Worm (Caenorhabditis elegans) whole organism, L3 larva: ENCODE data around the gene shc-3.

ENCODE experiments used
- ZK546.5 ChIP-seq: sonication (generic microtip); optimal IDR thresholded peaks from 2 replicates; lab custom pipeline; 2017; ENCODE audit warnings: missing biosample characterization, missing genetic modification characterization
- aly-2 ChIP-seq: fragments of 150-350 bp; optimal IDR thresholded peaks from 2 replicates; lab custom pipeline; 2014; ENCODE audit warnings: missing biosample characterization, missing genetic modification characterization
- ama-1 ChIP-seq: fragments of 150-350 bp; optimal IDR thresholded peaks from 2 replicates; lab custom pipeline; 2018
- ceh-16 ChIP-seq: sonication (generic microtip); optimal IDR thresholded peaks from 2 replicates; lab custom pipeline; 2017; ENCODE audit warnings: missing biosample characterization, missing genetic modification characterization
- ceh-28 ChIP-seq: fragments of 150-350 bp; optimal IDR thresholded peaks from 2 replicates; lab custom pipeline; 2014; ENCODE audit warnings: missing biosample characterization, missing genetic modification reagents, missing genetic modification characterization
- ceh-82 ChIP-seq: fragments of 150-350 bp; optimal IDR thresholded peaks from 2 replicates; lab custom pipeline; 2014; ENCODE audit warnings: missing biosample characterization, missing genetic modification characterization
- ceh-9 ChIP-seq: sonication (generic microtip); optimal IDR thresholded peaks from 2 replicates; lab custom pipeline; 2018; ENCODE audit warnings: missing biosample characterization, missing genetic modification characterization
- daf-12 ChIP-seq: fragments of 150-350 bp; optimal IDR thresholded peaks from 2 replicates; lab custom pipeline; 2014; ENCODE audit warnings: missing biosample characterization, missing genetic modification reagents, missing genetic modification characterization
- egl-5 ChIP-seq: fragments of 150-350 bp; optimal IDR thresholded peaks from 2 replicates; lab custom pipeline; 2017; ENCODE audit warnings: missing biosample characterization, missing genetic modification reagents, missing genetic modification characterization, inconsistent platforms
- elt-1 ChIP-seq: fragments of 150-350 bp; optimal IDR thresholded peaks from 2 replicates; lab custom pipeline; 2014; ENCODE audit warnings: missing biosample characterization, missing genetic modification characterization
- elt-2 ChIP-seq: sonication (generic microtip); optimal IDR thresholded peaks from 2 replicates; lab custom pipeline; 2016; ENCODE audit warnings: missing genetic modification reagents, mild to moderate bottlenecking, missing genetic modification characterization, missing compliant biosample characterization
- fkh-10 ChIP-seq: sonication (generic microtip); optimal IDR thresholded peaks from 2 replicates; lab custom pipeline; 2017; ENCODE audit warnings: missing biosample characterization, missing genetic modification reagents, missing genetic modification characterization
- fkh-2 ChIP-seq: fragments of 150-350 bp; optimal IDR thresholded peaks from 2 replicates; lab custom pipeline; 2014; ENCODE audit warnings: missing biosample characterization, missing genetic modification reagents, missing genetic modification characterization
- fos-1 ChIP-seq: fragments of 150-350 bp; optimal IDR thresholded peaks from 2 replicates; lab custom pipeline; 2014; ENCODE audit warnings: missing biosample characterization, missing genetic modification characterization
- hmg-11 ChIP-seq: sonication (generic microtip); optimal IDR thresholded peaks from 2 replicates; lab custom pipeline; 2016; ENCODE audit warnings: missing genetic modification characterization, missing compliant biosample characterization
- jun-1 ChIP-seq: fragments of 150-350 bp; optimal IDR thresholded peaks from 2 replicates; lab custom pipeline; 2014; ENCODE audit warnings: missing biosample characterization, missing genetic modification reagents, missing genetic modification characterization
- lin-15B ChIP-seq: fragments of 150-350 bp; optimal IDR thresholded peaks from 2 replicates; lab custom pipeline; 2014; ENCODE audit warnings: missing biosample characterization, missing genetic modification characterization
- lin-39 ChIP-seq: fragments of 150-350 bp; optimal IDR thresholded peaks from 2 replicates; lab custom pipeline; 2018; ENCODE audit warnings: missing biosample characterization, missing genetic modification reagents, missing genetic modification characterization
- mdl-1 ChIP-seq: fragments of 150-350 bp; optimal IDR thresholded peaks from 2 replicates; lab custom pipeline; 2014; ENCODE audit warnings: missing biosample characterization, missing genetic modification characterization
- mml-1 ChIP-seq: fragments of 150-350 bp; sonication (generic microtip); optimal IDR thresholded peaks from 3 replicates; lab custom pipeline; 2014; ENCODE audit warnings: missing biosample characterization, missing genetic modification characterization
- nfya-1 ChIP-seq: sonication (generic microtip); optimal IDR thresholded peaks from 2 replicates; lab custom pipeline; 2017; ENCODE audit warnings: missing genetic modification characterization, mild to moderate bottlenecking, missing compliant biosample characterization, antibody characterized with exemption, moderate library complexity; ENCODE audit not compliant: insufficient read depth
- nhr-23 ChIP-seq: fragments of 150-350 bp; optimal IDR thresholded peaks from 2 replicates; lab custom pipeline; 2014; ENCODE audit warnings: missing biosample characterization, missing genetic modification reagents, missing genetic modification characterization
- nhr-237 ChIP-seq: fragments of 150-350 bp; optimal IDR thresholded peaks from 2 replicates; lab custom pipeline; 2014; ENCODE audit warnings: missing biosample characterization, missing genetic modification characterization
- nhr-25 ChIP-seq: sonication (generic microtip); optimal IDR thresholded peaks from 2 replicates; lab custom pipeline; 2017; ENCODE audit warnings: missing biosample characterization, missing genetic modification characterization
- nhr-43 ChIP-seq: sonication (generic microtip); optimal IDR thresholded peaks from 2 replicates; lab custom pipeline; 2016; ENCODE audit warnings: mild to moderate bottlenecking, missing genetic modification characterization, missing compliant biosample characterization; ENCODE audit not compliant: poor library complexity, severe bottlenecking
- nhr-77 ChIP-seq: fragments of 150-350 bp; optimal IDR thresholded peaks from 2 replicates; lab custom pipeline; 2014; ENCODE audit warnings: missing biosample characterization, missing genetic modification characterization
- pha-4 ChIP-seq: fragments of 150-350 bp; optimal IDR thresholded peaks from 2 replicates; lab custom pipeline; 2014; ENCODE audit warnings: missing biosample characterization, missing genetic modification reagents, missing genetic modification characterization
- pqm-1 ChIP-seq: fragments of 150-350 bp; optimal IDR thresholded peaks from 2 replicates; lab custom pipeline; 2017; ENCODE audit warnings: missing biosample characterization, missing genetic modification characterization, inconsistent platforms
- sea-2 ChIP-seq: fragments of 150-350 bp; sonication (generic microtip); optimal IDR thresholded peaks from 4 replicates; lab custom pipeline; 2014; ENCODE audit warnings: missing biosample characterization, missing genetic modification reagents, missing genetic modification characterization
- skn-1 ChIP-seq: fragments of 150-350 bp; optimal IDR thresholded peaks from 2 replicates; lab custom pipeline; 2014; ENCODE audit warnings: missing biosample characterization, missing genetic modification characterization
- snpc-4 ChIP-seq: fragments of 150-350 bp; optimal IDR thresholded peaks from 2 replicates; lab custom pipeline; 2014; ENCODE audit warnings: missing biosample characterization, missing genetic modification characterization
- tbx-2 ChIP-seq: sonication (generic microtip); optimal IDR thresholded peaks from 2 replicates; lab custom pipeline; 2016; ENCODE audit warnings: mild to moderate bottlenecking, missing genetic modification characterization, missing compliant biosample characterization
- unc-39 ChIP-seq: sonication (generic microtip); optimal IDR thresholded peaks from 4 replicates; lab custom pipeline; 2017; ENCODE audit warnings: missing biosample characterization, missing genetic modification characterization
- unc-62 ChIP-seq: fragments of 150-350 bp; sonication (generic microtip); optimal IDR thresholded peaks from 4 replicates; lab custom pipeline; 2014; ENCODE audit warnings: missing biosample characterization, missing genetic modification reagents, missing genetic modification characterization
- zag-1 ChIP-seq: fragments of 150-350 bp; optimal IDR thresholded peaks from 2 replicates; lab custom pipeline; 2014; ENCODE audit warnings: missing biosample characterization, missing genetic modification characterization
- ztf-11 ChIP-seq: fragments of 150-350 bp; optimal IDR thresholded peaks from 2 replicates; lab custom pipeline; 2014; ENCODE audit warnings: missing biosample characterization, missing genetic modification characterization
- ztf-4 ChIP-seq: fragments of 150-350 bp; optimal IDR thresholded peaks from 2 replicates; lab custom pipeline; 2014; ENCODE audit warnings: missing biosample characterization, missing genetic modification characterization

shc-3 gene

DNA sequence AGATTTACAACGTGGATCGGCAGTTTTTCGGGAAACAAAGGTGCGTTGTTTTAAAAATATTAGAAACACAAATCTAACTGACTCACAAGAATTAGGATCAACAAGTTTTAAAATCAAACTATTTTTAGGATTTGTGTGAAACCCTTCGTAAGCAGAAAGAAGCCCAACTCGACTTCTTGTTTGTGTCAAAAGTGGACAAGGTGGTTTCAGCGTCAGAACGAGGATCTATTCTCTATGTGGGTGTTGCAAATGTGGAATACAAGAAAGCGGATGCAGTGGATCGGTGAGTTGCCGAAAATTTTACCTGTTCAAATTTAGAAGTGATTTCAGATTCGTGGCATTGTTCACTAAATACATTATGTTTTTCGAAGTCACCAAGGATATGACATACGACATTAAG, 11.7 kb downstream of the shc-3 start:
- no peak for TF ChIP-seq aly-2 (tag; lab: Kevin White, UChicago)
- no peak for TF ChIP-seq fkh-10 (GFP tag; lab: Kevin White, UChicago)

DNA sequence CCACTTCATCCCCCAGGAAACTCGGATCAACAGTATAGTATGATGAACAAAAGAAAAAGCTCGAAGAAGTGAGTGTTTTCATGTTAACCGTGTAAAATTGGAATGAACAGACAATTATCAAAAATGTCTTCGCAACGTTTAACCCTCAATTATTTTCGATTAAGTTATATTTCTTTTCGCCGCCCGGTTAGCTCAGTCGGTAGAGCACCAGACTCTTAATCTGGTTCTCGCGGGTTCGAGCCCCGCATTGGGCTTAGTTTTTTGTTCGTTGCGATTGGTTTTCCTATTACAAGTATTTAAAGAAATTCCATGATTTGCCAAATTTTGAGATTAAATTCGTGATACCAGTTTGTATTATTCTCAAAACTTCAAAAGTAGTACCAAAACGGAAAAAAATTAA, 12.4 kb downstream of the shc-3 start:
- no peak for TF ChIP-seq fos-1 (tag; lab: Kevin White, UChicago)
- no peak for TF ChIP-seq nhr-237 (tag; lab: Kevin White, UChicago)
- no peak for TF ChIP-seq nhr-23 (tag; lab: Kevin White, UChicago)

DNA sequence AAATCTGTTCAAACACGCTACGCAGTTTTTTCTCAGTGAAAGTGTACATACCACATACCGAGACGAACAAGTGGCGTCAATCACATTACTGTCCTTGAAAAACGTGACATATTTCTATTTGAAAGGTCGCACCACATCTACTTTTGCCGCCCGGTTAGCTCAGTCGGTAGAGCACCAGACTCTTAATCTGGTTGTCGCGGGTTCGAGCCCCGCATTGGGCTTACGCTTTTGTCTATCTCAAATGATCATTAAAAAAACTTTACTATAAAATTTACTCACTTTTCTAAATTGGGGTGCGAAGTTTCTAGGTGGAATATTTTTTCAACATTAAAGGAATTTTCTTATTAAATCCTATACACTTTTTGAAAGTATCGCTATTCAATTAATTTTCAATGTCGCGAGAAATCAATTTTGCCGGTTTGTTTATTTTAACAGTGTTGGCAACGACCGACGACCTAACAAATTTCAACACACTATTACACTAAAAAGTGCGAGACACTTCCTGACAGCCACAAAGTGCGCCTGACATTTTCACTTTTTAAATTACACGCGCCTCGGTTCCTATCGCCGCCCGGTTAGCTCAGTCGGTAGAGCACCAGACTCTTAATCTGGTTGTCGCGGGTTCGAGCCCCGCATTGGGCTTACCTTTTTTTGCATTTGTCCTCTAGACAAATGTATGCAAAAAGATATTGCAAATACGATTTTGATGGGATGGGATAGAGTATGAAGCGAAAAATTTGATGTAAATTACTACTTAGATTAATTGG, 13.1 kb downstream of the shc-3 start:
- TF ChIP-seq mml-1 (tag; lab: Kevin White, UChicago) (no peak), nhr-43 (tag; lab: Kevin White, UChicago) (peak; percentile 53), ZK546.5 (tag; lab: Kevin White, UChicago) (no peak), aly-2 (tag; lab: Kevin White, UChicago) (no peak), nfya-1 (peak; percentile 27), ceh-28 (tag; lab: Kevin White, UChicago) (no peak), elt-2 (tag; lab: Kevin White, UChicago) (peak; percentile 25), ceh-16 (tag; lab: Kevin White, UChicago) (no peak), ztf-11 (tag; lab: Kevin White, UChicago) (no peak), ama-1 (lab: Kevin White, UChicago) (no peak), ztf-4 (no peak), hmg-11 (tag; lab: Kevin White, UChicago) (no peak), skn-1 (tag; lab: Kevin White, UChicago) (no peak), unc-62 (GFP tag; lab: Kevin White, UChicago) (no peak), daf-12 (tag; lab: Kevin White, UChicago) (no peak), pha-4 (peak; percentile 72), ceh-9 (tag; lab: Kevin White, UChicago) (no peak), lin-39 (peak; percentile 24), jun-1 (tag; lab: Kevin White, UChicago) (no peak), egl-5 (tag; lab: Kevin White, UChicago) (no peak), zag-1 (tag; lab: Kevin White, UChicago) (no peak), unc-39 (tag; lab: Kevin White, UChicago) (no peak), snpc-4 (tag; lab: Kevin White, UChicago) (no peak), nhr-23 (tag; lab: Kevin White, UChicago) (peak; percentile 41), mdl-1 (tag; lab: Kevin White, UChicago) (no peak), ceh-82 (tag; lab: Kevin White, UChicago) (no peak), elt-1 (tag; lab: Kevin White, UChicago) (no peak), sea-2 (GFP tag; lab: Kevin White, UChicago) (no peak), nhr-77 (tag; lab: Kevin White, UChicago) (no peak), nhr-25 (tag; lab: Kevin White, UChicago) (peak; percentile 54), pqm-1 (tag; lab: Kevin White, UChicago) (no peak), fkh-2 (tag; lab: Kevin White, UChicago) (no peak), lin-15B (no peak), tbx-2 (tag; lab: Kevin White, UChicago) (no peak)

DNA sequence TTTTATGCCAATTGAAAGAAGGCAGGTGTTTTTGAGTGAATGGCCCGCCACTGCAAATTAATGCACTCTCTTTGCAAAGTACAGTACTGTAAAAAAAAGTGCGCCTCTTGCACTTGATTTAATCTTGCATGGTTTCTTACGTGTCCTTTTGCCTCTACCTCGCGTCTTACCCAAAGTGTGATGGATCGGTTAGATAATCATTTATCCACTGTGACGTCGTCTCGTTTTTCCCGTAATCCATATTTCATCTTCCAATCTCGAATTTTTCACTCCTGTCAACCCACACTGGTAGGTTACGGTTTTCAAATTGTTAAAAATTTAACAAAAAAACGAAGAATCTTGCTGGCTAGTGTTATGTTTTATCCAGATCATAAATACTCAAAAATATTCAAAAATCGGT, 19.3 kb downstream of the shc-3 start:
- TF ChIP-seq nhr-23 (tag; lab: Kevin White, UChicago) (peak; percentile 28), unc-62 (GFP tag; lab: Kevin White, UChicago) (no peak), elt-1 (tag; lab: Kevin White, UChicago) (peak; percentile 88), pqm-1 (tag; lab: Kevin White, UChicago) (no peak), skn-1 (tag; lab: Kevin White, UChicago) (no peak), nhr-77 (tag; lab: Kevin White, UChicago) (no peak), nhr-25 (tag; lab: Kevin White, UChicago) (peak; percentile 16), ztf-11 (tag; lab: Kevin White, UChicago) (no peak)
- TF ChIP-seq, all 47 proteins: peak for 3
